Worm (Caenorhabditis elegans): Measurements from ENCODE around the gene C55A6.1.

DNA sequence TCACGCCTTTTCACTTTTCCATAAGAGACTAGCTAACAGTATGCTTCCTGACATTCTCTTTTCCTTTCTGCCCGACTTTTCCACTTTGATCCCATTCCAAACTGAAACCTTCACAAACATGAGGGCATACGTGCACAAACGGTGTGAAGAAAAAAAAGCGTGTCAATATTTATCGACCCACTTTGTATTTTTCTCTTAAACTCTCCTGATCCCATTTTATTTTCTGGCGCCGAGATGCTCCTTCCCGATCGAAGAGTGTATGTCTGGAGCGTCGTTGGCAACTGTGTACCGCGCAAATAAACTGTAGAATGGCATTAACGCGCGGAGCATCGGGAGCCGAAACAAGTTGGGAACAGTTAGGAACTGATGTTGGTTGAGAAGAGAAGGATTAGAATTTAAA is 24.8 kb upstream of the C55A6.1 start:
- no peak for TF ChIP-seq W03F9.2 (tag; optimal IDR thresholded peaks at IDR 0.05)
- no peak for TF ChIP-seq dao-5 (tag; optimal IDR thresholded peaks at IDR 0.05)
- no peak for TF ChIP-seq him-1 (tag; optimal IDR thresholded peaks at IDR 0.05)

Measured in whole organism, L4/young adult.